Fruit fly (Drosophila melanogaster) whole organism, embryonic: ENCODE measurements around the gene CG15347.

Experiments used
- Adf1 ChIP-seq: fragments of 200-800 bp; sonication (Bioruptor generic); IDR thresholded peaks from 2 replicates; pipeline ENCODE4 v1.3.6; 2022; ENCODE audit warnings: missing biosample characterization, missing genetic modification characterization
- Asciz ChIP-seq: fragments of 200-800 bp; sonication (Bioruptor generic); optimal IDR thresholded peaks from 2 replicates; lab custom pipeline; 2017; ENCODE audit warnings: missing biosample characterization, mild to moderate bottlenecking, missing genetic modification characterization, missing genetic modification reagents
- CG1024 ChIP-seq: fragments of 200-800 bp; sonication (Bioruptor generic); IDR thresholded peaks from 2 replicates; pipeline ENCODE4 v1.3.6; 2022; ENCODE audit warnings: missing biosample characterization, missing genetic modification characterization
- CG10565 ChIP-seq: fragments of 200-800 bp; sonication (Bioruptor generic); optimal IDR thresholded peaks from 3 replicates; lab custom pipeline; 2016; ENCODE audit warnings: missing biosample characterization, mild to moderate bottlenecking, missing genetic modification characterization
- CG10959 ChIP-seq: fragments of 200-800 bp; sonication (Bioruptor generic); IDR thresholded peaks from 2 replicates; pipeline ENCODE4 v1.3.6; 2022; ENCODE audit warnings: missing biosample characterization, missing genetic modification characterization
- CG14441 ChIP-seq: fragments of 200-800 bp; sonication (Bioruptor generic); IDR thresholded peaks from 2 replicates; pipeline ENCODE4 v1.3.6; 2022; ENCODE audit warnings: missing biosample characterization, missing genetic modification characterization
- CG14860 ChIP-seq: fragments of 200-800 bp; sonication (Bioruptor generic); IDR thresholded peaks from 3 replicates; pipeline ENCODE4 v1.3.6; 2022; ENCODE audit warnings: missing biosample characterization, missing genetic modification characterization; ENCODE audit not compliant: partially characterized antibody
- CG17361 ChIP-seq: fragments of 200-800 bp; sonication (Bioruptor generic); IDR thresholded peaks from 3 replicates; pipeline ENCODE4 v1.3.6; 2022; ENCODE audit warnings: missing biosample characterization, missing genetic modification characterization
- CG17385 ChIP-seq: fragments of 200-800 bp; sonication (Bioruptor generic); optimal IDR thresholded peaks from 3 replicates; lab custom pipeline; 2018; ENCODE audit warnings: missing biosample characterization, mild to moderate bottlenecking, missing genetic modification characterization
- CG1792 ChIP-seq: fragments of 200-800 bp; sonication (Bioruptor generic); optimal IDR thresholded peaks from 2 replicates; lab custom pipeline; 2016; ENCODE audit warnings: missing biosample characterization, missing genetic modification characterization
- CG1832 ChIP-seq: fragments of 200-800 bp; sonication (Bioruptor generic); optimal IDR thresholded peaks from 2 replicates; lab custom pipeline; 2017; ENCODE audit warnings: missing biosample characterization, mild to moderate bottlenecking, missing genetic modification characterization, inconsistent platforms
- CG2889 ChIP-seq: fragments of 200-800 bp; sonication (Bioruptor generic); IDR thresholded peaks from 3 replicates; pipeline ENCODE4 v1.3.6; 2022; ENCODE audit warnings: missing biosample characterization, missing genetic modification characterization
- CG30020 ChIP-seq: fragments of 200-800 bp; optimal IDR thresholded peaks from 2 replicates; lab custom pipeline; 2019; ENCODE audit warnings: missing biosample characterization, mild to moderate bottlenecking, missing genetic modification characterization, moderate library complexity
- CG30431 ChIP-seq: fragments of 200-800 bp; sonication (Bioruptor generic); optimal IDR thresholded peaks from 2 replicates; lab custom pipeline; 2017; ENCODE audit warnings: missing biosample characterization, missing genetic modification characterization
- CG31388 ChIP-seq: fragments of 200-800 bp; sonication (Bioruptor generic); optimal IDR thresholded peaks from 2 replicates; lab custom pipeline; 2016; ENCODE audit warnings: missing biosample characterization, missing genetic modification characterization
- CG3163 ChIP-seq: fragments of 200-800 bp; sonication (Bioruptor generic); optimal IDR thresholded peaks from 3 replicates; lab custom pipeline; 2016; ENCODE audit warnings: missing biosample characterization, missing genetic modification characterization
- CG34224 ChIP-seq: fragments of 200-800 bp; sonication (Bioruptor generic); IDR thresholded peaks from 3 replicates; pipeline ENCODE4 v1.3.6; 2022; ENCODE audit warnings: missing biosample characterization, missing genetic modification characterization; ENCODE audit not compliant: partially characterized antibody
- CG34422 ChIP-seq: fragments of 200-800 bp; sonication (Bioruptor generic); IDR thresholded peaks from 3 replicates; pipeline ENCODE4 v1.3.6; 2022; ENCODE audit warnings: missing biosample characterization, missing genetic modification characterization
- CG3995 ChIP-seq: fragments of 200-800 bp; sonication (Bioruptor generic); optimal IDR thresholded peaks from 3 replicates; lab custom pipeline; 2016; ENCODE audit warnings: missing biosample characterization, missing genetic modification characterization
- CG9609 ChIP-seq: fragments of 200-800 bp; sonication (Bioruptor generic); optimal IDR thresholded peaks from 3 replicates; lab custom pipeline; 2016; ENCODE audit warnings: missing biosample characterization, missing genetic modification characterization
- CG9932 ChIP-seq: fragments of 200-800 bp; sonication (Bioruptor generic); IDR thresholded peaks from 2 replicates; pipeline ENCODE4 v1.3.6; 2022; ENCODE audit warnings: missing biosample characterization, missing genetic modification characterization
- CHES-1-like ChIP-seq: fragments of 200-800 bp; sonication (Bioruptor generic); optimal IDR thresholded peaks from 2 replicates; lab custom pipeline; 2016; ENCODE audit warnings: missing biosample characterization, missing genetic modification characterization
- CkIIα-i1 ChIP-seq: fragments of 200-800 bp; sonication (Bioruptor generic); IDR thresholded peaks from 2 replicates; pipeline ENCODE4 v1.3.6; 2022; ENCODE audit warnings: missing biosample characterization, missing genetic modification characterization
- Fer1 ChIP-seq: fragments of 200-800 bp; sonication (Bioruptor generic); optimal IDR thresholded peaks from 2 replicates; lab custom pipeline; 2017; ENCODE audit warnings: missing biosample characterization, mild to moderate bottlenecking, missing genetic modification characterization
- Hmx ChIP-seq: fragments of 200-800 bp; sonication (Bioruptor generic); optimal IDR thresholded peaks from 2 replicates; lab custom pipeline; 2016; ENCODE audit warnings: missing biosample characterization, missing genetic modification characterization
- Kr ChIP-seq: fragments of 200-800 bp; sonication (Bioruptor generic); optimal IDR thresholded peaks from 2 replicates; lab custom pipeline; 2017; ENCODE audit warnings: missing biosample characterization, mild to moderate bottlenecking, missing genetic modification characterization
- Stat92E ChIP-seq, 3 experiments: fragments of >200 bp in 2 of 3; fragments of 200-800 bp in 1 of 3; sonication (Bioruptor generic) in 1 of 3; optimal IDR thresholded peaks; 2 replicates each; lab custom pipeline; 2017 to 2019; ENCODE audit warnings: missing biosample characterization in 3 of 3, missing genetic modification characterization in 3 of 3, mild to moderate bottlenecking in 1 of 3, moderate library complexity in 1 of 3
- Tbp ChIP-seq: fragments of >200 bp; optimal IDR thresholded peaks from 2 replicates; lab custom pipeline; 2018; ENCODE audit warnings: missing biosample characterization, missing genetic modification characterization
- bab2 ChIP-seq: fragments of 200-800 bp; sonication (Bioruptor generic); optimal IDR thresholded peaks from 2 replicates; lab custom pipeline; 2016; ENCODE audit warnings: missing biosample characterization, missing genetic modification characterization
- bowl ChIP-seq: fragments of 200-800 bp; sonication (Bioruptor generic); IDR thresholded peaks from 2 replicates; pipeline ENCODE4 v1.3.6; 2022; ENCODE audit warnings: missing biosample characterization, missing genetic modification characterization
- btn ChIP-seq: fragments of 200-800 bp; sonication (Bioruptor generic); optimal IDR thresholded peaks from 2 replicates; lab custom pipeline; 2016; ENCODE audit warnings: missing biosample characterization, missing genetic modification characterization
- caup ChIP-seq: fragments of 200-800 bp; sonication (Bioruptor generic); optimal IDR thresholded peaks from 3 replicates; lab custom pipeline; 2017; ENCODE audit warnings: missing biosample characterization, mild to moderate bottlenecking, missing genetic modification characterization, moderate library complexity; ENCODE audit not compliant: severe bottlenecking
- corto ChIP-seq: fragments of 200-800 bp; sonication (Bioruptor generic); optimal IDR thresholded peaks from 2 replicates; lab custom pipeline; 2016; ENCODE audit warnings: missing biosample characterization, mild to moderate bottlenecking, missing genetic modification characterization, moderate library complexity
- croc ChIP-seq: fragments of 200-800 bp; sonication (Bioruptor generic); conservative IDR thresholded peaks from 3 replicates; pipeline ENCODE4 v1.3.6; 2022; ENCODE audit warnings: missing biosample characterization, missing genetic modification characterization
- exex ChIP-seq: fragments of 200-800 bp; sonication (Bioruptor generic); optimal IDR thresholded peaks from 4 replicates; lab custom pipeline; 2018; ENCODE audit warnings: missing biosample characterization, mild to moderate bottlenecking, missing genetic modification characterization, moderate library complexity
- fd102C ChIP-seq: fragments of 200-800 bp; sonication (Bioruptor generic); optimal IDR thresholded peaks from 2 replicates; lab custom pipeline; 2018; ENCODE audit warnings: missing biosample characterization, mild to moderate bottlenecking, missing genetic modification characterization, moderate library complexity
- fd3F ChIP-seq: fragments of 200-800 bp; sonication (Bioruptor generic); optimal IDR thresholded peaks from 2 replicates; lab custom pipeline; 2018; ENCODE audit warnings: missing biosample characterization, mild to moderate bottlenecking, missing genetic modification characterization, moderate library complexity
- fu2 ChIP-seq: fragments of 200-800 bp; sonication (Bioruptor generic); optimal IDR thresholded peaks from 2 replicates; lab custom pipeline; 2016; ENCODE audit warnings: missing biosample characterization, missing genetic modification characterization
- jigr1 ChIP-seq: fragments of 200-800 bp; sonication (Bioruptor generic); IDR thresholded peaks from 3 replicates; pipeline ENCODE4 v1.3.6; 2022; ENCODE audit warnings: missing biosample characterization, missing genetic modification characterization
- ken ChIP-seq: fragments of 200-800 bp; sonication (Bioruptor generic); IDR thresholded peaks from 3 replicates; pipeline ENCODE4 v1.3.6; 2022; ENCODE audit warnings: missing biosample characterization, missing genetic modification characterization
- odd ChIP-seq: fragments of 200-800 bp; sonication (Bioruptor generic); optimal IDR thresholded peaks from 2 replicates; lab custom pipeline; 2017; ENCODE audit warnings: missing biosample characterization, mild to moderate bottlenecking, missing genetic modification characterization
- pb ChIP-seq: fragments of 200-800 bp; sonication (Bioruptor generic); optimal IDR thresholded peaks from 3 replicates; lab custom pipeline; 2016; ENCODE audit warnings: missing biosample characterization, missing genetic modification characterization
- peb ChIP-seq: fragments of 200-800 bp; sonication (Bioruptor generic); IDR thresholded peaks from 2 replicates; pipeline ENCODE4 v1.3.6; 2022; ENCODE audit warnings: missing biosample characterization, missing genetic modification characterization
- pho ChIP-seq: fragments of 200-800 bp; sonication (Bioruptor generic); optimal IDR thresholded peaks from 2 replicates; lab custom pipeline; 2016; ENCODE audit warnings: missing biosample characterization, missing genetic modification characterization
- repo ChIP-seq: fragments of 200-800 bp; sonication (Bioruptor generic); optimal IDR thresholded peaks from 2 replicates; lab custom pipeline; 2016; ENCODE audit warnings: missing biosample characterization, missing genetic modification characterization
- schlank ChIP-seq: fragments of 200-800 bp; sonication (Bioruptor generic); optimal IDR thresholded peaks from 2 replicates; lab custom pipeline; 2018; ENCODE audit warnings: missing biosample characterization, mild to moderate bottlenecking, missing genetic modification characterization
- slbo ChIP-seq: fragments of 200-800 bp; sonication (Bioruptor generic); IDR thresholded peaks from 2 replicates; pipeline ENCODE4 v1.3.6; 2022; ENCODE audit warnings: missing biosample characterization, missing genetic modification characterization
- sr ChIP-seq: fragments of 200-800 bp; sonication (Bioruptor generic); IDR thresholded peaks from 3 replicates; pipeline ENCODE4 v1.3.6; 2022; ENCODE audit warnings: missing biosample characterization, missing genetic modification characterization
- stc ChIP-seq: fragments of 200-800 bp; sonication (Bioruptor generic); IDR thresholded peaks from 2 replicates; pipeline ENCODE4 v1.3.6; 2022; ENCODE audit warnings: missing biosample characterization, missing genetic modification characterization
- tin ChIP-seq: fragments of 200-800 bp; sonication (Bioruptor generic); optimal IDR thresholded peaks from 3 replicates; lab custom pipeline; 2016; ENCODE audit warnings: missing biosample characterization, missing genetic modification characterization

Gene CG15347

DNA sequence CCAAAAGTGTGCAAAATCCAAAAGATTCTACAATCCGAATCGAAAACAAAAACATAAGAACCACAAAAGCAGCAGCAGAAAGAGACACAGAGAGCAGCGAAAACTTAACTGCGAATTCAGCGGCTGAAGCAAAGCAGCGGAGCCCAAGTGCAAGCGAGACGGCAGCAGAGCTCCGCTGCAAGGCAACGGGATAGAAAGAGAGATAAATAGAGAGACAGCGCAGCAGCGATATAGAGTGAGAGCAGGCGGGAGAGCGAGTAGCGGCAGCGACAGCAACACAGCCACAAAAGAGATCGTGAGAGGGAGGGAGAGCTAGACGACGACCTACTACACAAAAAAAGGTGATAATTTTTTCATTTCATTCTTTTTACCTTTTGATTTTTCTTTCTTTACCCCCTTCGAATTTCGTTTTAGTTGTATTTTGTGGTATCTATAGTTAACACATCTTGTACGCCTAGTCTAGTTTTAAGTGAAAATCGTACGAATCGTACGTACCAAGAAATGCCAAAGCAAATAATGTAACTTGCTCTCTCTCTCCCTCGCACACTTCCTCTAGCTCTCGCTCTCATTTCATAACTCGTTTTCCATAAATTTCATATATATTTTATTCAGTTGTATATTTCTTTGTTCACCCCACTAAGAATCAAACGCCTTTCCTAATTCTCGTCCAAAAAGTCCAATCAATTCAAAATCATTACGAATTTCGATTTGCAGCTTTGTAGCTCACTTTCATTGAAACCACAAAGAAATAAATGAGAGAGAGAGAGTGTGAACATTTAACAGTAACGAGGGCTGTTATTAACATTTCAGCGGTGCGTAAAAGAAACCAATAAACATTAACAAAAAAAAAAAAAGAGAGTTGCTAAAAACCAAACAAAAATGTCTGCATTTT is 50.1 kb downstream of the CG15347 start (continued):
- TF ChIP-seq Hmx (no peak), exex (tag; lab: Kevin White, UChicago) (no peak), bab2 (GFP tag; lab: Kevin White, UChicago) (no peak), CG10959 (no peak), repo (no peak), CG3995 (GFP tag; lab: Kevin White, UChicago) (no peak), CG31388 (GFP tag; lab: Kevin White, UChicago) (no peak), CG9932 (peak; percentile 21; the same call in 1 of the 2 replicates), stc (GFP tag; lab: Robert Waterston, UW) (no peak), CG34422 (GFP tag; lab: Robert Waterston, UW) (peak; percentile 26; the same call in 1 of the 3 replicates), tin (no peak), CG1024 (GFP tag; lab: Robert Waterston, UW) (no peak), Tbp (GFP tag; lab: Kevin White, UChicago) (no peak), CG14860 (GFP tag; lab: Robert Waterston, UW) (no peak), peb (GFP tag; lab: Robert Waterston, UW) (no peak), slbo (GFP tag; lab: Robert Waterston, UW) (no peak), jigr1 (GFP tag; lab: Robert Waterston, UW) (no peak), CG9609 (GFP tag; lab: Kevin White, UChicago) (no peak), Stat92E (GFP tag; optimal IDR thresholded peaks at IDR 0.05; lab: Kevin White, UChicago) (no peak), CG14441 (GFP tag; lab: Robert Waterston, UW) (no peak), CG2889 (GFP tag; lab: Robert Waterston, UW) (no peak), CkIIα-i1 (GFP tag; lab: Robert Waterston, UW) (no peak), CG1832 (GFP tag; lab: Kevin White, UChicago) (peak; percentile 96), Asciz (no peak), CG1792 (GFP tag; lab: Kevin White, UChicago) (no peak), odd (GFP tag; lab: Kevin White, UChicago) (no peak), CG30431 (GFP tag; lab: Kevin White, UChicago) (no peak), CG30020 (tag; lab: Kevin White, UChicago) (no peak), fd102C (GFP tag; lab: Kevin White, UChicago) (no peak), CG10565 (GFP tag; lab: Kevin White, UChicago) (no peak), pho (GFP tag; lab: Kevin White, UChicago) (no peak), CHES-1-like (GFP tag; lab: Kevin White, UChicago) (no peak), sr (GFP tag; lab: Robert Waterston, UW) (peak; percentile 10; the same call in 1 of the 3 replicates), btn (no peak), ken (GFP tag; lab: Robert Waterston, UW) (peak; percentile 28; the same call in 1 of the 3 replicates), CG3163 (GFP tag; lab: Kevin White, UChicago) (peak; percentile 3), fu2 (GFP tag; lab: Kevin White, UChicago) (no peak), CG34224 (GFP tag; lab: Robert Waterston, UW) (no peak), CG17385 (GFP tag; lab: Kevin White, UChicago) (no peak), Kr (no peak), corto (GFP tag; lab: Kevin White, UChicago) (no peak), caup (no peak), Adf1 (peak; percentile 41), Fer1 (GFP tag; lab: Kevin White, UChicago) (no peak), CG17361 (GFP tag; lab: Robert Waterston, UW) (no peak), pb (GFP tag; lab: Kevin White, UChicago) (no peak), schlank (tag; lab: Kevin White, UChicago) (no peak), fd3F (GFP tag; lab: Kevin White, UChicago) (no peak), bowl (GFP tag; lab: Robert Waterston, UW) (peak; percentile 80; the same call in 1 of the 2 replicates), croc (no peak)
